Fruit fly (Drosophila melanogaster): ENCODE data around the gene CG9259.

Gene CG9259

DNA sequence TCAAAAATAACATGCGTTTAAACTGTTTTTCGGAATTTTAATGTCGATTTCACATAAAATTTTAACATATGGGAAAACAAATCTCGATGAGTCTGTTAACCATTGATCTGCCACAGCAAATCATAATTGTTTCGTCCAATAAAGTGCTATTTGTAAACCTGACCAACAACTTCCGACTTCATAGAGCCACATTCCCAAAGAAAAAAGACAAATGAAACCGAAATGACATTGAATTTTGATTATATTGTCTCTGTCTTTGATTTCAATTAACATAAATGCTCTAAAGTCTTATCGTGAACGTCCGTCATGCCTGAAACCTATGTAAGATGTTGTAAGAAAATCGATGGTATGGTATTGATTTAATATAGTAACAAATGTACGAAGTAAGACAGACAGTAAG lies 15.9 kb upstream of the CG9259 start:
- TF ChIP-seq Jra (GFP tag; optimal IDR thresholded peaks at IDR 0.05): no peak
- TF ChIP-seq rgr (GFP tag; optimal IDR thresholded peaks at IDR 0.05): no peak
- TF ChIP-seq Abd-B (GFP tag; optimal IDR thresholded peaks at IDR 0.05): no peak
- no peak for TF ChIP-seq lola (GFP tag; optimal IDR thresholded peaks at IDR 0.05)
- no peak for TF ChIP-seq jim (GFP tag; optimal IDR thresholded peaks at IDR 0.05)
- TF ChIP-seq Myc (optimal IDR thresholded peaks at IDR 0.05): no peak
- TF ChIP-seq Sp1 (GFP tag; optimal IDR thresholded peaks at IDR 0.05): no peak
- no peak for TF ChIP-seq fru (GFP tag; optimal IDR thresholded peaks at IDR 0.05)
- TF ChIP-seq GATAd (GFP tag; optimal IDR thresholded peaks at IDR 0.05): no peak
- no peak for TF ChIP-seq Hnf4 (GFP tag; optimal IDR thresholded peaks at IDR 0.05)
- no peak for TF ChIP-seq ey (GFP tag; optimal IDR thresholded peaks at IDR 0.05)
- no peak for TF ChIP-seq dmrt93B (GFP tag; optimal IDR thresholded peaks at IDR 0.05)
- no peak for TF ChIP-seq Dif (GFP tag; optimal IDR thresholded peaks at IDR 0.05; ENCODE audit: partially characterized antibody)
- no peak for TF ChIP-seq usp (GFP tag; optimal IDR thresholded peaks at IDR 0.05)

DNA sequence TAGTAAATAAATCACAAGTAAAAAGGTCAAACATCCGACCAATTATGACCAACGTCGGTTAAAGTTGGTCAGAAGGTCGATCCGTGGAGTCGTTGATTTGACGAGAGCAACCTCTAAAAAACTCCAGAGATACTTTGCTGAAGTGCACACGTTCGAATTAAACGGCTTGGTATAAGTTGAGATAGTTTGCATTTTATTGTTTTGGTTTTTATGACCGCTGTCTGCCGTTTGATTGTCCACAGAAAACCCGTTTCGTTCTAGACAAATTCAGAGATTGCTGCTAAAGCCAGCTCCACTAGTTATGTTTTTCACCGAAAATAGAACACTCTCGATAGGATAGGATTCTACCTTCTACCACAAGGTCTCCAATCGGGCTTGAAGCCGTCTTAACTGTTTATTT lies 15.4 kb upstream of the CG9259 start:
- TF ChIP-seq rgr (GFP tag; optimal IDR thresholded peaks at IDR 0.05) (no peak), Mio (GFP tag; optimal IDR thresholded peaks at IDR 0.05) (no peak), N (GFP tag; optimal IDR thresholded peaks at IDR 0.05) (no peak), Jra (GFP tag; optimal IDR thresholded peaks at IDR 0.05) (no peak), psq (GFP tag; optimal IDR thresholded peaks at IDR 0.05) (no peak), dl (GFP tag; optimal IDR thresholded peaks at IDR 0.05; ENCODE audit: insufficient read depth in 1 of 2, partially characterized antibody in 2 of 2) (no peak)

DNA sequence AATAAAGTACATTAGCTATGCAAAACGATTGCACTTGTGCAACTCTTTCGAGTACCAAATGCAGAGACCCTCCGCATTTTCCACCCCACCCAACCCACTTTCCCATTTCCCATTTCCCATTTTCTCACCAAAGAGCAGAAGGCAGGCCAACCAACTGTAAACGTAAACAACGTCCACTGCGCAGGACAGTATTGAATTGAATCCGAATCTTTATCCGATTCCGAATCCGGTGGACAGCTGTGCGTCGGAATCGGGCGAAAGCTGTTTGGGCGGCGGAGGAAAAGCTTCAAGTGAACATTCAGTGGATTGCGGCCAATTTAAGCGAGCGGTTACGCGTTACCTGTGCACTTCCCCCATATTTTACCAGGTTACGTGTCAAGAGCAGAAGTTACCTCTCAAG lies 14.1 kb upstream of the CG9259 start, which contains the start of gene tadr:
Gene tadr, plus strand, starts transcription at position 301 of the 400 bp plus-strand sequence.
- TF ChIP-seq Hr83 (GFP tag; optimal IDR thresholded peaks at IDR 0.05; ENCODE audit: poor library complexity, severe bottlenecking) (no peak), Vsx2 (GFP tag; optimal IDR thresholded peaks at IDR 0.05; ENCODE audit: partially characterized antibody) (peak; percentile 16)

DNA sequence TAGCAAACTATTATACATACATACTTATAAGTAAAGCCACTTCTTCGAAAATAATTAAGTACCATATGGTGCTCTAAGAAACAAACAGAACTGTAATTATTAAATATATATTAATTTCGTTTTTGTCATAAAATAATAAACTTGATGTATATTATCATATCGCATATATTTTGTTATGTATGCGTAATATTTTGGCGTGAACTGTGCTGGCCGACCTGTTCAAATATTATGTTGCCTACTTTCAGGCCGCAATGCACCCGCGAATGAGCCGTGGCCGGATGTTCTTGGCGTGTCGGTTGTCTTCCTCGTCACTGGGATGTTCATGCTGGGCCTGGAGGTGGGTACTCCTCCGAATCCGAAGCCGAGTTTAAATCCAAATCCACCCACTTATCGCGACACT lies 11.3 kb upstream of the CG9259 start:
- TF ChIP-seq Dif (GFP tag; optimal IDR thresholded peaks at IDR 0.05; ENCODE audit: partially characterized antibody) (no peak), rgr (GFP tag; optimal IDR thresholded peaks at IDR 0.05) (no peak), woc (GFP tag; optimal IDR thresholded peaks at IDR 0.05) (no peak), br (GFP tag; optimal IDR thresholded peaks at IDR 0.05) (no peak), tai (GFP tag; optimal IDR thresholded peaks at IDR 0.05) (no peak), GATAd (GFP tag; optimal IDR thresholded peaks at IDR 0.05) (no peak)

DNA sequence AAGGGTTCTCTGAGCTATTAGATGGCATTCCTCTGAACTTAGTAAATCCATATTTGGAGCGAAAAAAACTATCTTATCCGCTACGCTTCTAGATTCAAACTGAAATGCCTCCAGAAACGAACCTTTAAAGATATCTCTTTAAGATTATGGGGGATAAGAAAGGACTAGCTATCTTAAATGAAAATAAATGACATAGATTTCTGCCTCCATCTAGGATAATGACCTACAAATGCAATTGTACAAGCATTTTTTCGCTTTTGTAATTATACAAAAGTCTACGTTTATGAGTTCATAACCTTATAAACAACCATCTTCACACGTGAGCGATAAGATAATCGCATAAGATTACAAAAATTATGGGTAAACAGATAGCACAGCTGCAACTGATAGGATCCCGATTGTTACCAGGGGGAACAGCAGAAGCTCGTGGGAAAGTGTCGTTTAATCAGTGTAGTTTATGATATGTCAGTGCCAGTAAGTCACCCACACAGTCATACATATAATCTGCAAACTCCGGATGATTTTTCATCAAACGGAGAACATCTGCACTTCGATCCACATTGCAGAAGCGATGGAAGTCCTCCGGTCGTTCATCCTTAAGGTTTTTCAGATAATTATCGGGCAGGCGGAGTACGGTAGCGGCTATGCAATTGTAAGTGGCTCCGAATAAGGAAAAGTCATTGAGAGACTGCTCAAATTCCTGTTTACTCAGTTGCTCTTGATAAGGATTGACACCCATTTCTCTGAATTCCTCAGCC lies 6.6 kb upstream of the CG9259 start, which contains the start of gene CG33511:
Gene CG33511, minus strand, starts transcription at position 51 of the 758 bp plus-strand sequence.
- TF ChIP-seq lola (GFP tag; optimal IDR thresholded peaks at IDR 0.05) (no peak), CG9705 (GFP tag; optimal IDR thresholded peaks at IDR 0.05) (no peak), Rel (GFP tag; optimal IDR thresholded peaks at IDR 0.05) (no peak), Rel (tag; optimal IDR thresholded peaks at IDR 0.05) (no peak), Mio (GFP tag; optimal IDR thresholded peaks at IDR 0.05) (no peak), ey (GFP tag; optimal IDR thresholded peaks at IDR 0.05) (no peak), fru (GFP tag; optimal IDR thresholded peaks at IDR 0.05) (no peak), Myc (optimal IDR thresholded peaks at IDR 0.05) (no peak), Hr78 (GFP tag; optimal IDR thresholded peaks at IDR 0.05) (no peak), h (GFP tag; optimal IDR thresholded peaks at IDR 0.05) (no peak)

DNA sequence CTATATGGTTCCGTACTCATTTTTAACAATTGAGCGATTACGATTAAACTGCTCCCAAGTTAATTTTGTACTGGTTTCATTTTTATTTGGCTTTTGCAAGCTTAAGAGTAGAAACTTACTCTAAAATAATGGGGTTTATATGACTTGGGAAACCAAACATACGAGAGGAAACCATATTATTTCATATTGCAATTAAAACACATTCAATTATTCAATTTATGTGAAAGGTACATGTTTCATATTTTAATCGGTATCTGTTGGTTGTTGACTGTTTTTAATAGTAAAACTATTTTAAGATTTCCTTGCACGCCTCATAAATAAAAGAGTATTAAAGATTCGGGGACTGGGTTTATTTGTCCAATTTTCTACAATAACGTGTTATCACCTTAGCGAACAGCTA lies 4.9 kb upstream of the CG9259 start, which contains the start of gene CG33510:
Gene CG33510, minus strand, starts transcription at position 59 of the 400 bp plus-strand sequence.
- TF ChIP-seq Hnf4 (GFP tag; optimal IDR thresholded peaks at IDR 0.05) (no peak), CG32264 (GFP tag; optimal IDR thresholded peaks at IDR 0.05) (no peak), Sp1 (GFP tag; optimal IDR thresholded peaks at IDR 0.05) (no peak), CG9705 (GFP tag; optimal IDR thresholded peaks at IDR 0.05) (no peak), Abd-B (GFP tag; optimal IDR thresholded peaks at IDR 0.05) (no peak), rgr (GFP tag; optimal IDR thresholded peaks at IDR 0.05) (peak; percentile 6), h (GFP tag; optimal IDR thresholded peaks at IDR 0.05) (peak; percentile 31), foxo (GFP tag; optimal IDR thresholded peaks at IDR 0.05) (peak in 1 of 2 experiments; percentile 20), lola (GFP tag; optimal IDR thresholded peaks at IDR 0.05) (no peak), N (GFP tag; optimal IDR thresholded peaks at IDR 0.05) (no peak), ey (GFP tag; optimal IDR thresholded peaks at IDR 0.05) (no peak), fru (GFP tag; optimal IDR thresholded peaks at IDR 0.05) (peak; percentile 57), Rel (GFP tag; optimal IDR thresholded peaks at IDR 0.05) (no peak), Rel (tag; optimal IDR thresholded peaks at IDR 0.05) (no peak)

All from whole organism, wandering third instar larva.